Fruit fly (Drosophila melanogaster) whole organism, embryonic: ENCODE results near the gene Vlet.

Experiments
- CG10565 ChIP-seq: fragments of 200-800 bp; sonication (Bioruptor generic); optimal IDR thresholded peaks from 3 replicates; lab custom pipeline; 2016; ENCODE audit warnings: missing biosample characterization, mild to moderate bottlenecking, missing genetic modification characterization
- CG11085 ChIP-seq: fragments of 200-800 bp; sonication (Bioruptor generic); IDR thresholded peaks from 2 replicates; pipeline ENCODE4 v1.3.6; 2022; ENCODE audit warnings: missing biosample characterization, missing genetic modification characterization
- CG11696 ChIP-seq: fragments of 200-800 bp; sonication (Bioruptor generic); IDR thresholded peaks from 2 replicates; pipeline ENCODE4 v1.3.6; 2022; ENCODE audit warnings: missing biosample characterization, missing genetic modification characterization
- CG12104 ChIP-seq: fragments of 200-800 bp; sonication (Bioruptor generic); optimal IDR thresholded peaks from 3 replicates; lab custom pipeline; 2016; ENCODE audit warnings: missing biosample characterization, missing genetic modification characterization
- CG12299 ChIP-seq: fragments of 200-800 bp; sonication (Bioruptor generic); optimal IDR thresholded peaks from 2 replicates; lab custom pipeline; 2018; ENCODE audit warnings: missing biosample characterization, mild to moderate bottlenecking, missing genetic modification characterization
- CG13624 ChIP-seq: fragments of 200-800 bp; sonication (Bioruptor generic); optimal IDR thresholded peaks from 2 replicates; lab custom pipeline; 2016; ENCODE audit warnings: missing biosample characterization, missing genetic modification characterization
- CG14050 ChIP-seq: fragments of 200-800 bp; sonication (Bioruptor generic); IDR thresholded peaks from 3 replicates; pipeline ENCODE4 v1.3.6; 2022; ENCODE audit warnings: missing biosample characterization, missing genetic modification characterization
- CG15514 ChIP-seq: fragments of 200-800 bp; sonication (Bioruptor generic); optimal IDR thresholded peaks from 3 replicates; lab custom pipeline; 2017; ENCODE audit warnings: missing biosample characterization, missing genetic modification characterization, mild to moderate bottlenecking, moderate library complexity, missing genetic modification reagents
- CG16779 ChIP-seq: fragments of 200-800 bp; sonication (Bioruptor generic); IDR thresholded peaks from 2 replicates; pipeline ENCODE4 v1.3.6; 2022; ENCODE audit warnings: missing biosample characterization, missing genetic modification characterization
- CG18764 ChIP-seq: fragments of 200-800 bp; sonication (Bioruptor generic); optimal IDR thresholded peaks from 3 replicates; lab custom pipeline; 2016; ENCODE audit warnings: missing biosample characterization, missing genetic modification characterization
- CG2129 ChIP-seq: fragments of 200-800 bp; sonication (Bioruptor generic); IDR thresholded peaks from 2 replicates; pipeline ENCODE4 v1.3.6; 2022; ENCODE audit warnings: missing biosample characterization, missing genetic modification characterization; ENCODE audit not compliant: partially characterized antibody
- CG2889 ChIP-seq: fragments of 200-800 bp; sonication (Bioruptor generic); IDR thresholded peaks from 3 replicates; pipeline ENCODE4 v1.3.6; 2022; ENCODE audit warnings: missing biosample characterization, missing genetic modification characterization
- CG32532 ChIP-seq: fragments of 200-800 bp; sonication (Bioruptor generic); IDR thresholded peaks from 2 replicates; pipeline ENCODE4 v1.3.6; 2022; ENCODE audit warnings: missing biosample characterization, missing genetic modification characterization
- CG4820 ChIP-seq: fragments of 200-800 bp; sonication (Bioruptor generic); optimal IDR thresholded peaks from 3 replicates; lab custom pipeline; 2016; ENCODE audit warnings: missing biosample characterization, missing genetic modification characterization
- CG5180 ChIP-seq: fragments of 200-800 bp; sonication (Bioruptor generic); optimal IDR thresholded peaks from 3 replicates; lab custom pipeline; 2017; ENCODE audit warnings: missing biosample characterization, missing genetic modification characterization, mild to moderate bottlenecking, moderate library complexity, missing genetic modification reagents
- CG5245 ChIP-seq: fragments of 200-800 bp; sonication (Bioruptor generic); optimal IDR thresholded peaks from 3 replicates; lab custom pipeline; 2016; ENCODE audit warnings: missing biosample characterization, missing genetic modification characterization
- CG6175 ChIP-seq: fragments of 200-800 bp; sonication (Bioruptor generic); IDR thresholded peaks from 3 replicates; pipeline ENCODE4 v1.3.6; 2022; ENCODE audit warnings: missing biosample characterization, missing genetic modification characterization
- CG7928 ChIP-seq: fragments of 200-800 bp; sonication (Bioruptor generic); optimal IDR thresholded peaks from 2 replicates; lab custom pipeline; 2017; ENCODE audit warnings: missing biosample characterization, mild to moderate bottlenecking, missing genetic modification characterization
- CG7963 ChIP-seq: fragments of 200-800 bp; sonication (Bioruptor generic); IDR thresholded peaks from 3 replicates; pipeline ENCODE4 v1.3.6; 2022; ENCODE audit warnings: missing biosample characterization, missing genetic modification characterization; ENCODE audit not compliant: partially characterized antibody
- CG8290 ChIP-seq, 3 experiments: fragments of 200-800 bp; sonication (Bioruptor generic); optimal IDR thresholded peaks; 2 replicates each; lab custom pipeline; 2016 to 2019; ENCODE audit warnings: missing biosample characterization in 3 of 3, missing genetic modification characterization in 3 of 3, mild to moderate bottlenecking in 2 of 3, moderate library complexity in 1 of 3
- Camta ChIP-seq: fragments of 200-800 bp; sonication (Bioruptor generic); optimal IDR thresholded peaks from 2 replicates; lab custom pipeline; 2016; ENCODE audit warnings: missing biosample characterization, missing genetic modification characterization
- CoRest ChIP-seq: fragments of 200-800 bp; sonication (Bioruptor generic); optimal IDR thresholded peaks from 3 replicates; lab custom pipeline; 2018; ENCODE audit warnings: missing biosample characterization, mild to moderate bottlenecking, missing genetic modification characterization, moderate library complexity
- Deaf1 ChIP-seq: fragments of 200-800 bp; optimal IDR thresholded peaks from 3 replicates; lab custom pipeline; 2019; ENCODE audit warnings: missing biosample characterization, mild to moderate bottlenecking, missing genetic modification characterization, moderate library complexity
- E2f1 ChIP-seq: fragments of 200-800 bp; sonication (Bioruptor generic); IDR thresholded peaks from 2 replicates; pipeline ENCODE4 v1.3.6; 2022; ENCODE audit warnings: missing biosample characterization, missing genetic modification characterization
- GATAe ChIP-seq: fragments of 200-800 bp; sonication (Bioruptor generic); conservative IDR thresholded peaks from 2 replicates; pipeline ENCODE4 v1.3.6; 2022; ENCODE audit warnings: missing biosample characterization, missing genetic modification characterization
- HLH54F ChIP-seq: fragments of 200-800 bp; sonication (Bioruptor generic); optimal IDR thresholded peaks from 3 replicates; lab custom pipeline; 2016; ENCODE audit warnings: missing biosample characterization, missing genetic modification characterization
- Med ChIP-seq: fragments of 200-800 bp; sonication (Bioruptor generic); peaks from one replicate; lab custom pipeline; 2016; ENCODE audit warnings: missing biosample characterization, missing genetic modification characterization, mild to moderate bottlenecking, inconsistent platforms, moderate library complexity
- Oaz ChIP-seq: fragments of 200-800 bp; sonication (Bioruptor generic); IDR thresholded peaks from 2 replicates; pipeline ENCODE4 v1.3.6; 2022; ENCODE audit warnings: missing biosample characterization, missing genetic modification characterization
- Rx ChIP-seq: fragments of 200-800 bp; sonication (Bioruptor generic); IDR thresholded peaks from 2 replicates; pipeline ENCODE4 v1.3.6; 2022; ENCODE audit warnings: missing biosample characterization, missing genetic modification characterization
- Sin3A ChIP-seq: fragments of >200 bp; optimal IDR thresholded peaks from 2 replicates; lab custom pipeline; 2018
- Sox100B ChIP-seq: fragments of 200-800 bp; sonication (Bioruptor generic); optimal IDR thresholded peaks from 3 replicates; lab custom pipeline; 2018; ENCODE audit warnings: missing biosample characterization, mild to moderate bottlenecking, missing genetic modification characterization
- Xrp1 ChIP-seq: fragments of 200-800 bp; sonication (Bioruptor generic); IDR thresholded peaks from 2 replicates; pipeline ENCODE4 v1.3.6; 2022; ENCODE audit warnings: missing biosample characterization, missing genetic modification characterization
- ato ChIP-seq: fragments of 200-800 bp; sonication (Bioruptor generic); IDR thresholded peaks from 2 replicates; pipeline ENCODE4 v1.3.6; 2022; ENCODE audit warnings: missing biosample characterization, missing genetic modification characterization; ENCODE audit not compliant: partially characterized antibody
- bsh ChIP-seq, 2 experiments: fragments of 200-800 bp; sonication (Bioruptor generic); optimal IDR thresholded peaks; 2 replicates each; lab custom pipeline; 2017 to 2018; ENCODE audit warnings: mild to moderate bottlenecking in 2 of 2, missing biosample characterization in 2 of 2, missing genetic modification characterization in 2 of 2, moderate library complexity in 1 of 2
- cad ChIP-seq: fragments of >200 bp; optimal IDR thresholded peaks from 2 replicates; lab custom pipeline; 2017; ENCODE audit warnings: missing biosample characterization, missing genetic modification characterization
- cato ChIP-seq: fragments of 200-800 bp; sonication (Bioruptor generic); optimal IDR thresholded peaks from 2 replicates; lab custom pipeline; 2016; ENCODE audit warnings: missing biosample characterization, missing genetic modification characterization, borderline replicate concordance
- cg ChIP-seq: fragments of 200-800 bp; sonication (Bioruptor generic); optimal IDR thresholded peaks from 3 replicates; lab custom pipeline; 2019; ENCODE audit warnings: missing biosample characterization, mild to moderate bottlenecking, missing genetic modification characterization, moderate library complexity
- chinmo ChIP-seq: fragments of 200-800 bp; sonication (Bioruptor generic); IDR thresholded peaks from 4 replicates; pipeline ENCODE4 v1.3.6; 2022; ENCODE audit warnings: missing biosample characterization, missing genetic modification characterization; ENCODE audit not compliant: partially characterized antibody
- ci ChIP-seq: fragments of 200-800 bp; sonication (Bioruptor generic); IDR thresholded peaks from 3 replicates; pipeline ENCODE4 v1.3.6; 2022; ENCODE audit warnings: missing biosample characterization, missing genetic modification characterization
- dmrt11E ChIP-seq: fragments of 200-800 bp; sonication (Bioruptor generic); optimal IDR thresholded peaks from 3 replicates; lab custom pipeline; 2018; ENCODE audit warnings: missing biosample characterization, mild to moderate bottlenecking, missing genetic modification characterization, moderate library complexity
- dpn ChIP-seq, 2 experiments: fragments of 200-800 bp; sonication (Bioruptor generic); optimal IDR thresholded peaks; 3 replicates each; lab custom pipeline; 2016; ENCODE audit warnings: missing biosample characterization in 2 of 2, missing genetic modification characterization in 2 of 2
- ewg ChIP-seq: fragments of 200-800 bp; sonication (Bioruptor generic); optimal IDR thresholded peaks from 3 replicates; lab custom pipeline; 2017; ENCODE audit warnings: mild to moderate bottlenecking, missing biosample characterization, missing genetic modification reagents, missing genetic modification characterization
- gem ChIP-seq: fragments of 200-800 bp; sonication (Bioruptor generic); optimal IDR thresholded peaks from 2 replicates; lab custom pipeline; 2019; ENCODE audit warnings: missing biosample characterization, mild to moderate bottlenecking, missing genetic modification characterization, moderate library complexity
- ham ChIP-seq: fragments of 200-800 bp; sonication (Bioruptor generic); IDR thresholded peaks from 2 replicates; pipeline ENCODE4 v1.3.6; 2022; ENCODE audit warnings: missing biosample characterization, missing genetic modification characterization
- ind ChIP-seq: fragments of 200-800 bp; sonication (Bioruptor generic); optimal IDR thresholded peaks from 3 replicates; lab custom pipeline; 2016; ENCODE audit warnings: missing biosample characterization, missing genetic modification characterization
- jigr1 ChIP-seq: fragments of 200-800 bp; sonication (Bioruptor generic); IDR thresholded peaks from 3 replicates; pipeline ENCODE4 v1.3.6; 2022; ENCODE audit warnings: missing biosample characterization, missing genetic modification characterization
- run ChIP-seq: fragments of 200-800 bp; sonication (Bioruptor generic); optimal IDR thresholded peaks from 3 replicates; lab custom pipeline; 2018; ENCODE audit warnings: missing biosample characterization, mild to moderate bottlenecking, missing genetic modification characterization
- sens ChIP-seq: fragments of 200-800 bp; sonication (Bioruptor generic); peaks from one replicate; lab custom pipeline; 2016; ENCODE audit warnings: missing biosample characterization, missing genetic modification characterization
- stc ChIP-seq: fragments of 200-800 bp; sonication (Bioruptor generic); IDR thresholded peaks from 2 replicates; pipeline ENCODE4 v1.3.6; 2022; ENCODE audit warnings: missing biosample characterization, missing genetic modification characterization
- tio ChIP-seq: fragments of 200-800 bp; sonication (Bioruptor generic); optimal IDR thresholded peaks from 2 replicates; lab custom pipeline; 2017; ENCODE audit warnings: missing biosample characterization, missing genetic modification characterization, inconsistent platforms
- twi ChIP-seq: fragments of 200-800 bp; optimal IDR thresholded peaks from 2 replicates; lab custom pipeline; 2019; ENCODE audit warnings: missing biosample characterization, mild to moderate bottlenecking, missing genetic modification characterization, moderate library complexity
- zfh2 ChIP-seq: fragments of 200-800 bp; sonication (Bioruptor generic); optimal IDR thresholded peaks from 2 replicates; lab custom pipeline; 2016; ENCODE audit warnings: missing biosample characterization, missing genetic modification characterization

Vlet gene

dm6 chrX:11684462-11684861 is 6.1 kb upstream of the Vlet start (continued):
- TF ChIP-seq CG5180 (GFP tag; lab: Kevin White, UChicago): no peak
- TF ChIP-seq jigr1: no peak
- no peak for TF ChIP-seq ind
- TF ChIP-seq CG5245: no peak
- no peak for TF ChIP-seq E2f1 (GFP tag; lab: Robert Waterston, UW)
- peak; percentile 54 for TF ChIP-seq sens
- no peak for TF ChIP-seq ham (GFP tag; lab: Robert Waterston, UW)
- no peak for TF ChIP-seq CG2129 (GFP tag; lab: Robert Waterston, UW)
- TF ChIP-seq cato (GFP tag; lab: Kevin White, UChicago): no peak
- TF ChIP-seq cad: no peak
- TF ChIP-seq twi: no peak
- TF ChIP-seq dpn (GFP tag; optimal IDR thresholded peaks at IDR 0.05; lab: Kevin White, UChicago): no peak
- TF ChIP-seq CG11696 (GFP tag; lab: Robert Waterston, UW): no peak
- no peak for TF ChIP-seq CG6175 (GFP tag; lab: Robert Waterston, UW)
- TF ChIP-seq tio (GFP tag; lab: Kevin White, UChicago): no peak
- peak; percentile 83 for TF ChIP-seq CG15514 (GFP tag; lab: Kevin White, UChicago)
- no peak for TF ChIP-seq CG8290 (GFP tag; optimal IDR thresholded peaks at IDR 0.05; lab: Kevin White, UChicago)
- peak in 1 of 2 experiments; percentile 42 for TF ChIP-seq CG8290 (tag; optimal IDR thresholded peaks at IDR 0.05; lab: Kevin White, UChicago)
- TF ChIP-seq Med (GFP tag; lab: Kevin White, UChicago): peak; percentile 69
- TF ChIP-seq CG12104 (GFP tag; lab: Kevin White, UChicago): no peak
- no peak for TF ChIP-seq Rx (GFP tag; lab: Robert Waterston, UW)
- no peak for TF ChIP-seq dmrt11E
- TF ChIP-seq CG12299: no peak
- TF ChIP-seq Xrp1 (GFP tag; lab: Robert Waterston, UW): no peak
- TF ChIP-seq CG13624: no peak
- TF ChIP-seq CG11085 (GFP tag; lab: Robert Waterston, UW): no peak
- TF ChIP-seq CG10565 (GFP tag; lab: Kevin White, UChicago): no peak
- no peak for TF ChIP-seq ewg (GFP tag; lab: Kevin White, UChicago)
- no peak for TF ChIP-seq run
- no peak for TF ChIP-seq CG14050 (GFP tag; lab: Robert Waterston, UW)
- 0 out of 3 replicates have a peak, but pooled peaks have one; percentile 23 for TF ChIP-seq ci (GFP tag; lab: Robert Waterston, UW)
- no peak for TF ChIP-seq CG7928
- TF ChIP-seq CG4820 (GFP tag; lab: Kevin White, UChicago): no peak
- no peak for TF ChIP-seq CoRest
- TF ChIP-seq CG18764: no peak
- TF ChIP-seq HLH54F (GFP tag; lab: Kevin White, UChicago): no peak
- no peak for TF ChIP-seq CG16779 (GFP tag; lab: Robert Waterston, UW)
- peak; percentile 10 for TF ChIP-seq gem (tag; lab: Kevin White, UChicago)
- TF ChIP-seq Camta (GFP tag; lab: Kevin White, UChicago): no peak
- no peak for TF ChIP-seq Sin3A (lab: Kevin White, UChicago)
- 0 out of 4 replicates have a peak, but pooled peaks have one; percentile 9 for TF ChIP-seq chinmo (GFP tag; lab: Robert Waterston, UW)
- no peak for TF ChIP-seq stc (GFP tag; lab: Robert Waterston, UW)
- no peak for TF ChIP-seq CG2889 (GFP tag; lab: Robert Waterston, UW)
- TF ChIP-seq Deaf1 (tag; lab: Kevin White, UChicago): no peak
- no peak for TF ChIP-seq GATAe (GFP tag; lab: Robert Waterston, UW)
- no peak for TF ChIP-seq Oaz (GFP tag; lab: Robert Waterston, UW)
- TF ChIP-seq ato (GFP tag; lab: Robert Waterston, UW): no peak
- TF ChIP-seq CG32532 (GFP tag; lab: Robert Waterston, UW): no peak
- TF ChIP-seq CG7963 (GFP tag; lab: Robert Waterston, UW): no peak
- no peak for TF ChIP-seq zfh2
- TF ChIP-seq bsh (GFP tag; optimal IDR thresholded peaks at IDR 0.05; lab: Kevin White, UChicago): peak in 1 of 2 experiments; percentile 6
- TF ChIP-seq cg (GFP tag; lab: Kevin White, UChicago): no peak
- TF ChIP-seq Sox100B (GFP tag; lab: Kevin White, UChicago): no peak
